Fruit fly (Drosophila melanogaster): Measurements from ENCODE around the gene CG31676.
A peak's percentile ranks its signal among the peaks of the same experiment; 100 is the strongest.

CG31676 gene

DNA sequence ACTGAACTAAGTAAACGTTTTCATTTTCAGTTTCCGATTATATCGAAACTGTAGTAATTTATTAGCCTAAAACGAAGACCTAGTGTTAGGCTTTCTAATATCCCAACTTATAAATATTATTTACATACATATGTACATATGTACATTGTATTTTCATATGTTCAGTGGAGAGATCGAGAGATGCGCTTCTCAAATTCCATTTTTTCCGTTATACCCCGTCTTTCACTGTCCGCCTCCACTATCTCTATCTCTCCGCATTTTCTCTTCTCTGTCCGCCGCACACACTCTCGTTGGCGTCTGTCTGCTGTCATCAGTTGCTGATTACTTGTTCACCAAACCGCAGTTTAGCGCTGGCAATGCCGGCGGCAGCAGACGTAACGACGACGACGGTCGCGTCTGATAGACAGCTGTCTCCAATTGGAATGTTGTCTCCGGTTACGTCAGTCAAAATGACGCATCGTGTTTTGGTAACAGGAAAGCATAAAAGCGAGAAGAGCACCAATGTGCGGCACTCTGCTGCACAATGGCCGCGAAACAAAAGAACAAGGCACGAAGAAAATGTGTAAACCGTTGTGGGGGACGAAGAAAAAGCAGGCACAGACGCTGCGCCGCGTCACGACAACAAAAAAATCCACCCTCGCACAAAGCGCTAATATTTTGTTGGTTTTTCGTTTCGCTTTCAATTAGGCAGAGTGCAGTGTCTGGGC lies 17.9 kb upstream of the CG31676 start, which contains the start of gene CG9331 (continued):
- TF ChIP-seq CG12769 (tag; optimal IDR thresholded peaks at IDR 0.05) (peak; percentile 33), CG6813 (GFP tag; optimal IDR thresholded peaks at IDR 0.05) (peak; percentile 38), Sin3A (optimal IDR thresholded peaks at IDR 0.05) (no peak), CG2202 (tag; optimal IDR thresholded peaks at IDR 0.05) (no peak), sens (GFP tag) (peak; percentile 27), CG18011 (GFP tag; optimal IDR thresholded peaks at IDR 0.05) (no peak), Rx (GFP tag; IDR thresholded peaks at IDR 0.05) (no peak), Asciz (GFP tag; optimal IDR thresholded peaks at IDR 0.05) (no peak), emc (GFP tag; optimal IDR thresholded peaks at IDR 0.05) (no peak), lov (optimal IDR thresholded peaks at IDR 0.05) (no peak), lov (GFP tag; IDR thresholded peaks at IDR 0.05) (no peak), kah (GFP tag; optimal IDR thresholded peaks at IDR 0.05) (no peak), Dad (GFP tag; optimal IDR thresholded peaks at IDR 0.05) (no peak), NfI (GFP tag; optimal IDR thresholded peaks at IDR 0.05) (no peak), tup (GFP tag; optimal IDR thresholded peaks at IDR 0.05) (no peak), mam (GFP tag; optimal IDR thresholded peaks at IDR 0.05) (no peak), CG7839 (tag; optimal IDR thresholded peaks at IDR 0.05) (no peak), chm (GFP tag; IDR thresholded peaks at IDR 0.05) (peak; percentile 64; the same call in 1 of the 2 replicates), az2 (GFP tag; optimal IDR thresholded peaks at IDR 0.05) (no peak), CG2875 (GFP tag; optimal IDR thresholded peaks at IDR 0.05) (no peak), mirr (GFP tag; optimal IDR thresholded peaks at IDR 0.05) (peak; percentile 74), ttk (GFP tag; IDR thresholded peaks at IDR 0.05) (no peak), CG3281 (GFP tag; optimal IDR thresholded peaks at IDR 0.05) (no peak), prd (optimal IDR thresholded peaks at IDR 0.05) (no peak), prd (GFP tag; IDR thresholded peaks at IDR 0.05) (no peak), pho (GFP tag; optimal IDR thresholded peaks at IDR 0.05) (no peak), CG7372 (GFP tag; IDR thresholded peaks at IDR 0.05) (no peak), crc (GFP tag; optimal IDR thresholded peaks at IDR 0.05) (no peak), CG6254 (GFP tag; optimal IDR thresholded peaks at IDR 0.05) (peak; percentile 36), sisA (GFP tag; IDR thresholded peaks at IDR 0.05) (no peak), phol (tag; optimal IDR thresholded peaks at IDR 0.05) (no peak), Nf-YB (GFP tag; optimal IDR thresholded peaks at IDR 0.05) (no peak), caup (GFP tag; optimal IDR thresholded peaks at IDR 0.05; ENCODE audit: severe bottlenecking) (no peak), psq (GFP tag; optimal IDR thresholded peaks at IDR 0.05) (peak; percentile 45), CG7963 (GFP tag; IDR thresholded peaks at IDR 0.05; ENCODE audit: partially characterized antibody) (no peak), Gsc (GFP tag; IDR thresholded peaks at IDR 0.05) (no peak), CG9817 (tag; optimal IDR thresholded peaks at IDR 0.05) (no peak), ara (GFP tag; IDR thresholded peaks at IDR 0.05) (no peak), CG14667 (GFP tag; IDR thresholded peaks at IDR 0.05) (no peak), CG7786 (GFP tag; optimal IDR thresholded peaks at IDR 0.05) (no peak), CG4282 (GFP tag; optimal IDR thresholded peaks at IDR 0.05) (no peak), Atf6 (GFP tag; IDR thresholded peaks at IDR 0.05) (no peak), CkIIα-i1 (GFP tag; IDR thresholded peaks at IDR 0.05) (no peak), hb (GFP tag; IDR thresholded peaks at IDR 0.05; ENCODE audit: partially characterized antibody) (no peak), CG17385 (GFP tag; optimal IDR thresholded peaks at IDR 0.05) (no peak), CG14441 (GFP tag; IDR thresholded peaks at IDR 0.05) (no peak), fd64A (GFP tag; optimal IDR thresholded peaks at IDR 0.05) (peak; percentile 16), Drgx (GFP tag; IDR thresholded peaks at IDR 0.05) (peak; percentile 28; the same call in 1 of the 2 replicates), Sry-δ (GFP tag; optimal IDR thresholded peaks at IDR 0.05) (no peak), sd (tag; optimal IDR thresholded peaks at IDR 0.05) (peak; percentile 99), gsb-n (tag; optimal IDR thresholded peaks at IDR 0.05) (no peak)

Measured in whole organism, embryonic.